Worm (Caenorhabditis elegans) whole organism, L4/young adult: Measurements from ENCODE around the gene bath-13.

ENCODE experiments used
- W03F9.2 ChIP-seq: fragments of 150-350 bp; optimal IDR thresholded peaks from 2 replicates; lab custom pipeline; 2014; ENCODE audit warnings: missing biosample characterization, missing genetic modification characterization
- dao-5 ChIP-seq: sonication (generic microtip); optimal IDR thresholded peaks from 2 replicates; lab custom pipeline; 2016; ENCODE audit warnings: missing genotype, missing genetic modification characterization, moderate library complexity, missing compliant biosample characterization
- him-1 ChIP-seq: sonication (generic microtip); optimal IDR thresholded peaks from 2 replicates; lab custom pipeline; 2016; ENCODE audit warnings: missing genotype, missing genetic modification reagents, missing genetic modification characterization, missing compliant biosample characterization

DNA sequence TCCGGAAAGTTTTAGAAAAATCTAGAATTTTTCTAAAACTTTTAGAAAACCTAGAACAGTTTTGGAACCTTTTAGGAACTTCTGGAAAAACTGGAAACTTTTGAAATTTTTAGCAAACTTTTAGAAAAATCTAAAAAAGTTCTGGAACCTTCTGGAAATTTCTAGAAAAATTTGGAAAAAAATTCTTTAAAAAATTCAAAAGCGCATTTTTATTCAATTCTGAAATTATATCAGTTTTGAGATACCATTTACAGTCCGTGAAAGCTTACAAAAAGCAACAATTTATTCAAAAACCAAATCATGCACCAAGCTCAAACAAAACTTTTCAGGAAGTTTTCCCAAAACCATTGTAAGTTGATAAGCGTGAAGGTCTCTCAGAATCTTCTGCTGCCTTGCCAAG lies 16.3 kb upstream of the bath-13 start, which contains the start of gene K02F6.4:
- TF ChIP-seq dao-5 (tag; lab: Kevin White, UChicago) (no peak), him-1 (no peak), W03F9.2 (tag; lab: Kevin White, UChicago) (no peak)
